Fruit fly (Drosophila melanogaster): ENCODE measurements around the gene MTA1-like.

dm6 chr3R:5659829-5660197 lies 11.3 kb upstream of the MTA1-like start, which contains the start of gene CG2182:
- TF ChIP-seq psq (optimal IDR thresholded peaks at IDR 0.05) (no peak), EcR (GFP tag; optimal IDR thresholded peaks at IDR 0.05) (no peak)
